Fruit fly (Drosophila melanogaster) whole organism, wandering third instar larva: ENCODE data around the gene Mipp1.
A peak's percentile ranks its signal among the peaks of the same experiment; 100 is the strongest.

Source experiments
- CG32264 ChIP-seq: fragments of 200-800 bp; sonication (Bioruptor generic); optimal IDR thresholded peaks from 2 replicates; lab custom pipeline; 2016; ENCODE audit warnings: missing biosample characterization, missing genetic modification characterization
- CG9705 ChIP-seq: fragments of 200-800 bp; sonication (Bioruptor generic); optimal IDR thresholded peaks from 2 replicates; lab custom pipeline; 2018; ENCODE audit warnings: missing biosample characterization, mild to moderate bottlenecking, missing genetic modification characterization
- CrebA ChIP-seq: fragments of 200-800 bp; sonication (Bioruptor generic); optimal IDR thresholded peaks from 2 replicates; lab custom pipeline; 2016; ENCODE audit warnings: missing biosample characterization, mild to moderate bottlenecking, missing genetic modification characterization, borderline replicate concordance
- Dfd ChIP-seq: fragments of >200 bp; optimal IDR thresholded peaks from 2 replicates; lab custom pipeline; 2017; ENCODE audit warnings: missing biosample characterization, missing genetic modification characterization
- GATAd ChIP-seq: sonication (Bioruptor generic); optimal IDR thresholded peaks from 2 replicates; lab custom pipeline; 2016; ENCODE audit warnings: missing biosample characterization, missing genetic modification characterization
- HLH106 ChIP-seq: fragments of 200-800 bp; optimal IDR thresholded peaks from 3 replicates; lab custom pipeline; 2019; ENCODE audit warnings: missing biosample characterization, mild to moderate bottlenecking, missing genetic modification characterization, moderate library complexity
- Hnf4 ChIP-seq: fragments of 200-800 bp; sonication (Bioruptor generic); optimal IDR thresholded peaks from 2 replicates; lab custom pipeline; 2016; ENCODE audit warnings: missing biosample characterization, mild to moderate bottlenecking, missing genetic modification characterization
- Hr78 ChIP-seq: fragments of >200 bp; optimal IDR thresholded peaks from 2 replicates; lab custom pipeline; 2017; ENCODE audit warnings: missing biosample characterization, missing genetic modification characterization
- Hr83 ChIP-seq: fragments of 200-300 bp; sonication (Bioruptor generic); optimal IDR thresholded peaks from 2 replicates; lab custom pipeline; 2016; ENCODE audit warnings: missing biosample characterization, mild to moderate bottlenecking, missing genetic modification characterization, moderate library complexity; ENCODE audit not compliant: poor library complexity, severe bottlenecking
- Jra ChIP-seq: sonication (Bioruptor generic); optimal IDR thresholded peaks from 2 replicates; lab custom pipeline; 2016; ENCODE audit warnings: missing biosample characterization, missing genetic modification characterization
- Myc ChIP-seq: fragments of >200 bp; optimal IDR thresholded peaks from 2 replicates; lab custom pipeline; 2017
- N ChIP-seq: fragments of >200 bp; optimal IDR thresholded peaks from 2 replicates; lab custom pipeline; 2018; ENCODE audit warnings: missing biosample characterization, missing external identifiers, missing genetic modification characterization
- OdsH ChIP-seq: fragments of 200-800 bp; sonication (Bioruptor generic); optimal IDR thresholded peaks from 2 replicates; lab custom pipeline; 2016; ENCODE audit warnings: missing biosample characterization, mild to moderate bottlenecking, missing genetic modification characterization
- Rel ChIP-seq, 2 experiments: fragments of 200-800 bp; sonication (Bioruptor generic) in 1 of 2; optimal IDR thresholded peaks; 2 replicates in 1 of 2; 3 replicates in 1 of 2; lab custom pipeline; 2016 to 2019; ENCODE audit warnings: mild to moderate bottlenecking in 2 of 2, missing biosample characterization in 2 of 2, missing genetic modification characterization in 2 of 2, moderate library complexity in 1 of 2
- Sp1 ChIP-seq: fragments of 200-800 bp; sonication (Bioruptor generic); optimal IDR thresholded peaks from 3 replicates; lab custom pipeline; 2019; ENCODE audit warnings: missing biosample characterization, mild to moderate bottlenecking, missing genetic modification characterization, moderate library complexity
- Vsx2 ChIP-seq: fragments of 200-300, 225-300 bp; sonication (Bioruptor generic); optimal IDR thresholded peaks from 2 replicates; lab custom pipeline; 2018; ENCODE audit warnings: missing biosample characterization, missing genetic modification characterization; ENCODE audit not compliant: partially characterized antibody
- br ChIP-seq: fragments of 200-800 bp; sonication (Bioruptor generic); optimal IDR thresholded peaks from 2 replicates; lab custom pipeline; 2016; ENCODE audit warnings: missing biosample characterization, missing genetic modification characterization
- dl ChIP-seq, 2 experiments: fragments of 175-275, 200-275 bp in 1 of 2; fragments of 200-275 bp in 1 of 2; sonication (Bioruptor generic); optimal IDR thresholded peaks; lab custom pipeline; 2018; ENCODE audit warnings: mild to moderate bottlenecking in 2 of 2, missing biosample characterization in 2 of 2, missing genetic modification characterization in 2 of 2, moderate library complexity in 2 of 2; ENCODE audit not compliant: partially characterized antibody in 2 of 2, insufficient read depth in 1 of 2
- dmrt93B ChIP-seq: fragments of 200-800 bp; sonication (Bioruptor generic); optimal IDR thresholded peaks from 2 replicates; lab custom pipeline; 2018; ENCODE audit warnings: missing biosample characterization, mild to moderate bottlenecking, missing genetic modification characterization
- ey ChIP-seq: fragments of 200-800 bp; sonication (Bioruptor generic); optimal IDR thresholded peaks from 2 replicates; lab custom pipeline; 2016; ENCODE audit warnings: missing biosample characterization, missing genetic modification characterization
- foxo ChIP-seq, 2 experiments: fragments of 200-800 bp; sonication (Bioruptor generic); optimal IDR thresholded peaks; 2 replicates in 1 of 2; 3 replicates in 1 of 2; lab custom pipeline; 2016 to 2017; ENCODE audit warnings: missing biosample characterization in 2 of 2, missing genetic modification characterization in 2 of 2
- fru ChIP-seq: fragments of 200-800 bp; sonication (Bioruptor generic); optimal IDR thresholded peaks from 3 replicates; lab custom pipeline; 2016; ENCODE audit warnings: missing biosample characterization, mild to moderate bottlenecking, missing genetic modification characterization
- h ChIP-seq: fragments of 200-800 bp; sonication (Bioruptor generic); optimal IDR thresholded peaks from 3 replicates; lab custom pipeline; 2016; ENCODE audit warnings: missing biosample characterization, mild to moderate bottlenecking, missing genetic modification characterization
- psq ChIP-seq: fragments of 200-800 bp; sonication (Bioruptor generic); optimal IDR thresholded peaks from 3 replicates; lab custom pipeline; 2017; ENCODE audit warnings: missing biosample characterization, mild to moderate bottlenecking, missing genetic modification characterization, moderate library complexity
- rgr ChIP-seq: fragments of 200-800 bp; sonication (Bioruptor generic); optimal IDR thresholded peaks from 3 replicates; lab custom pipeline; 2016; ENCODE audit warnings: missing biosample characterization, mild to moderate bottlenecking, missing genetic modification characterization
- sv ChIP-seq: fragments of 200-800 bp; sonication (Bioruptor generic); optimal IDR thresholded peaks from 3 replicates; lab custom pipeline; 2016; ENCODE audit warnings: missing biosample characterization, missing genetic modification characterization
- usp ChIP-seq: fragments of >200 bp; optimal IDR thresholded peaks from 2 replicates; lab custom pipeline; 2017; ENCODE audit warnings: missing biosample characterization, missing genetic modification characterization
- woc ChIP-seq: sonication (Bioruptor generic); optimal IDR thresholded peaks from 2 replicates; lab custom pipeline; 2016; ENCODE audit warnings: missing biosample characterization, mild to moderate bottlenecking, missing genetic modification characterization

The Mipp1 gene

DNA sequence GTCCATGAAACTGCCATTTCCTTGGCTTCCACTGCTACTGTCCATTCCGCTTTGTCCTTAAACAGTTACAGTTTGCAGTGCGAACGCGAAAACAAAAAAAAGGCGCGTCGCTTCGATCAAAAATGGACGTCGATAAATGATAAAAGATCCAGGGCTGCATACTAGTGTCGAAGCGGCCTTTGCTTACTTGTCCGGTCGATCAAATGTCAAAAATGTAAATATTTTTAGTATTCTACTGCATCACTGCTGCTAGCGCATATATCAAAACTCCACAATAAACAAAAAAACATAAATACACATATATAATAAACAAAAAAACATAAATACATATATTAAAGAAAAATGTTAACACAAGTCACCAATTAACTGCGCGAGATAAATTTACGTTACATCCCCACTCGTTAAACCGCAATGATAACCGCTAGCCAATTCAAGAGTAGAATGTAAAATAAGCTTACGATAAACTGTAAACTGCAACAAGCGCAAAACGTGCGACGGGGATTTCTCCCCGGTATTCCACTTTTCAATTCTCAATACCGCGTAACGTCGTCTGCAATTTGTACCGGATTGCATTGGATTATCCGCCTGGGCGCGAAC, 21.9 kb upstream of the Mipp1 start, which contains the start of the genes spd-2 and Apl:
Gene spd-2 (minus strand): TSS at position 93 of the 597 bp plus-strand sequence.
Gene Apl (plus strand): TSS at position 260 of the 597 bp plus-strand sequence.
- TF ChIP-seq Rel (GFP tag; optimal IDR thresholded peaks at IDR 0.05; lab: Kevin White, UChicago) (no peak), Rel (tag; optimal IDR thresholded peaks at IDR 0.05; lab: Kevin White, UChicago) (peak; percentile 65), Hr78 (no peak), usp (GFP tag; lab: Kevin White, UChicago) (no peak), Vsx2 (GFP tag; lab: Kevin White, UChicago) (no peak), Myc (peak; percentile 0)

DNA sequence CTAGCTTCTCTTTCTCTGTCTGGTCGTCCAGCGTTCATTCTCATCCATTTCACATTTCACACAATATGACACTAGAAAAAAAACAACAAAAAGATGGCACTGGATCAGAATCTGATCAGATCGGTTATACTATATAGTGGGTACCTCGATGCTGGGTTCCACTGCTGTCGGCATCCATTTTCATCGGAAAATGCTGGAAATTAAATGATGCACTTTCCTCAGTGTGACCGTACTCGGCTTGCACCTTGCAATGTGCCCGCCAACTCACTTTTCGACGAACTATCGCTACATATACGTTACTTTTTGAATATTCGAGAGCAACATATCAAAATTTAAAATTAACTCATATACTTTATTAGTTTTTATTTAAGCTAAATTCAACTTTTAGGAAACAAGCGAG, 17.7 kb upstream of the Mipp1 start, which contains the start of gene tra:
Gene tra (minus strand): TSS at position 191 of the 400 bp plus-strand sequence.
- TF ChIP-seq foxo (GFP tag; optimal IDR thresholded peaks at IDR 0.05; lab: Kevin White, UChicago) (no peak), GATAd (no peak), Hnf4 (GFP tag; lab: Kevin White, UChicago) (no peak), sv (GFP tag; lab: Kevin White, UChicago) (no peak), dl (GFP tag; optimal IDR thresholded peaks at IDR 0.05; lab: Kevin White, UChicago; ENCODE audit: insufficient read depth in 1 of 2, partially characterized antibody in 2 of 2) (no peak), CG32264 (GFP tag; lab: Kevin White, UChicago) (no peak)

DNA sequence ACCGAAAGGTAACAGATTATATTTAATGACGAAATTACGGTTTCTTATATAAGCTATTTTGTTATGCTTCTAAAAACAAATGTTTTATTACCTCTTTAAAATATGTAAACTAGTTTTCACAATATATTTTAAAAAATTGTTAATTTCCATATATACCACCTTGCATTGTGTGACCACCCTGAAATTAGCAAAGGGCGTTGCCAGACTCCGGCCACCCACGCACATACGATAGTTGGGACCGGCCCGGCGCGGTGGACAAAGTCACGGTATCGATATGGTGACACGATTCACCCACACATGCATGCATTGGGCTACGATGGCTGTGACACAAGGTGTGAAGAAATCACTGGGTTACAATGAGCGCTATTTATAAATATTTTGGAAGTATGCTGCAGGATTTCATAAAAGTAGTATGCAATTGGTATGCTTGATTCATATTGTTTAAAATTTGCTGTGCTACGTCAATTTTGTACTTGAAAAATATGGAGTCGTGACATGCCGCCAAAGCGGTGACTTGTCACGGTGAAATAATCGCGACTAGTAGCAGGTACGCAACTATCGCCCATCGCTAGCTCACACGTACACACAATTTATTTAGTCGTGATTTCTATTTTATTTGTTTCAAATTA, 15.0 kb upstream of the Mipp1 start:
- TF ChIP-seq Jra (GFP tag; lab: Kevin White, UChicago) (peak; percentile 75), h (GFP tag; lab: Kevin White, UChicago) (peak; percentile 71), sv (GFP tag; lab: Kevin White, UChicago) (peak; percentile 47), CG32264 (GFP tag; lab: Kevin White, UChicago) (peak; percentile 5), N (GFP tag; lab: Kevin White, UChicago) (no peak), br (GFP tag; lab: Kevin White, UChicago) (peak; percentile 53), Hnf4 (GFP tag; lab: Kevin White, UChicago) (no peak), HLH106 (tag; lab: Kevin White, UChicago) (peak; percentile 54), Sp1 (peak; percentile 45), foxo (GFP tag; optimal IDR thresholded peaks at IDR 0.05; lab: Kevin White, UChicago) (peak in 1 of 2 experiments; percentile 59), ey (GFP tag; lab: Kevin White, UChicago) (peak; percentile 43), fru (GFP tag; lab: Kevin White, UChicago) (peak; percentile 44), OdsH (GFP tag; lab: Kevin White, UChicago) (peak; percentile 34), Rel (GFP tag; optimal IDR thresholded peaks at IDR 0.05; lab: Kevin White, UChicago) (no peak), Rel (tag; optimal IDR thresholded peaks at IDR 0.05; lab: Kevin White, UChicago) (peak; percentile 72), CG9705 (GFP tag; lab: Kevin White, UChicago) (peak; percentile 18), Dfd (no peak), CrebA (GFP tag; lab: Kevin White, UChicago) (no peak), rgr (peak; percentile 63), Myc (peak; percentile 45), woc (peak; percentile 96), dmrt93B (GFP tag; lab: Kevin White, UChicago) (peak; percentile 47), psq (GFP tag; lab: Kevin White, UChicago) (peak; percentile 42), dl (GFP tag; optimal IDR thresholded peaks at IDR 0.05; lab: Kevin White, UChicago; ENCODE audit: insufficient read depth in 1 of 2, partially characterized antibody in 2 of 2) (no peak), Hr83 (peak; percentile 91)

DNA sequence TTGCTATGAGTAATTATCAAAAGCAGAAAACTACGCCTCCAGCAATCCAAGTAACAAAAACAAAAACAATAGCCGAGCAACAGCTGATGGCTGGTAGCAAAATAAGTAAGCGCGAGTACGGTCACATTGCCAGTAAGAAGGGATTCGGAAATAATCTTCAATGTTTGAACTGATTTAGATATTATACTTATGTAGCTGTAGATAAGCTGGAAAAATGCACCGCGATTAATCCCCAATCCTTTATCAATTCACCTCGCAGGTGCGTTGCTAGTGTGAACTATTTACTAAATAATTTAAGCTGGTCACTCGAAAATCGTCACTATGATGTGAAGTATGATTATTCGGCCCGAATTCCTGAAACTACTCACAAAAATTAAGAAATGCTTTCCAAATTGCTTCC, 13.9 kb upstream of the Mipp1 start, which contains the start of the genes Syx8 and CG32163:
Gene Syx8 (minus strand): TSS at position 69 of the 400 bp plus-strand sequence.
Gene CG32163 (plus strand): TSS at position 169 of the 400 bp plus-strand sequence.
- TF ChIP-seq sv (GFP tag; lab: Kevin White, UChicago) (no peak), Rel (GFP tag; optimal IDR thresholded peaks at IDR 0.05; lab: Kevin White, UChicago) (no peak), Rel (tag; optimal IDR thresholded peaks at IDR 0.05; lab: Kevin White, UChicago) (peak; percentile 13), fru (GFP tag; lab: Kevin White, UChicago) (no peak)
- TF ChIP-seq, all 38 proteins: peak for 1
